Fruit fly (Drosophila melanogaster) whole organism, embryonic: ENCODE results near the gene CG31960.

Experiments used
- B-H2 ChIP-seq: fragments of 200-800 bp; sonication (Bioruptor generic); optimal IDR thresholded peaks from 2 replicates; lab custom pipeline; 2018; ENCODE audit warnings: missing biosample characterization, mild to moderate bottlenecking, missing genetic modification characterization
- CG10274 ChIP-seq: fragments of 200-800 bp; sonication (Bioruptor generic); optimal IDR thresholded peaks from 3 replicates; lab custom pipeline; 2017; ENCODE audit warnings: missing biosample characterization, mild to moderate bottlenecking, missing genetic modification characterization
- CG10959 ChIP-seq: fragments of 200-800 bp; sonication (Bioruptor generic); IDR thresholded peaks from 2 replicates; pipeline ENCODE4 v1.3.6; 2022; ENCODE audit warnings: missing biosample characterization, missing genetic modification characterization
- CG11398 ChIP-seq: fragments of 200-800 bp; sonication (Bioruptor generic); optimal IDR thresholded peaks from 2 replicates; lab custom pipeline; 2016; ENCODE audit warnings: missing biosample characterization, missing genetic modification characterization
- CG13287 ChIP-seq: fragments of 200-800 bp; sonication (Bioruptor generic); IDR thresholded peaks from 2 replicates; pipeline ENCODE4 v1.3.6; 2022; ENCODE audit warnings: missing biosample characterization, missing genetic modification characterization; ENCODE audit not compliant: partially characterized antibody
- CG13624 ChIP-seq: fragments of 200-800 bp; sonication (Bioruptor generic); optimal IDR thresholded peaks from 2 replicates; lab custom pipeline; 2016; ENCODE audit warnings: missing biosample characterization, missing genetic modification characterization
- CG14965 ChIP-seq: fragments of 200-800 bp; sonication (Bioruptor generic); optimal IDR thresholded peaks from 2 replicates; lab custom pipeline; 2016; ENCODE audit warnings: missing biosample characterization, missing genetic modification characterization, borderline replicate concordance
- CG15073 ChIP-seq: fragments of 200-800 bp; sonication (Bioruptor generic); optimal IDR thresholded peaks from 2 replicates; lab custom pipeline; 2016; ENCODE audit warnings: missing biosample characterization, missing genetic modification characterization
- CG17802 ChIP-seq: fragments of 200-800 bp; sonication (Bioruptor generic); optimal IDR thresholded peaks from 2 replicates; lab custom pipeline; 2018; ENCODE audit warnings: missing biosample characterization, mild to moderate bottlenecking, missing genetic modification characterization, moderate library complexity
- CG2875 ChIP-seq: fragments of 200-800 bp; sonication (Bioruptor generic); optimal IDR thresholded peaks from 2 replicates; lab custom pipeline; 2017; ENCODE audit warnings: missing biosample characterization, mild to moderate bottlenecking, missing genetic modification characterization, missing genetic modification reagents
- CG31441 ChIP-seq: fragments of 200-800 bp; sonication (Bioruptor generic); IDR thresholded peaks from 2 replicates; pipeline ENCODE4 v1.3.6; 2022; ENCODE audit warnings: missing biosample characterization, missing genetic modification characterization
- CG33213 ChIP-seq: fragments of 200-800 bp; sonication (Bioruptor generic); optimal IDR thresholded peaks from 3 replicates; lab custom pipeline; 2016; ENCODE audit warnings: missing biosample characterization, missing genetic modification characterization
- CG3726 ChIP-seq: fragments of 200-800 bp; sonication (Bioruptor generic); IDR thresholded peaks from 3 replicates; pipeline ENCODE4, ENCODE4 v1.3.6; 2022; ENCODE audit warnings: missing biosample characterization, missing genetic modification characterization
- CG3847 ChIP-seq: fragments of 200-800 bp; sonication (Bioruptor generic); IDR thresholded peaks from 2 replicates; pipeline ENCODE4 v1.3.6; 2022; ENCODE audit warnings: missing biosample characterization, missing genetic modification characterization
- CG4282 ChIP-seq: fragments of 200-800 bp; sonication (Bioruptor generic); optimal IDR thresholded peaks from 2 replicates; lab custom pipeline; 2016; ENCODE audit warnings: missing biosample characterization, missing genetic modification characterization
- CG4820 ChIP-seq: fragments of 200-800 bp; sonication (Bioruptor generic); optimal IDR thresholded peaks from 3 replicates; lab custom pipeline; 2016; ENCODE audit warnings: missing biosample characterization, missing genetic modification characterization
- CG7987 ChIP-seq: fragments of 200-800 bp; sonication (Bioruptor generic); optimal IDR thresholded peaks from 2 replicates; lab custom pipeline; 2018; ENCODE audit warnings: missing biosample characterization, mild to moderate bottlenecking, missing genetic modification characterization, moderate library complexity
- CG8944 ChIP-seq: fragments of 200-800 bp; sonication (Bioruptor generic); optimal IDR thresholded peaks from 3 replicates; lab custom pipeline; 2016; ENCODE audit warnings: missing biosample characterization, missing genetic modification characterization
- CG9797 ChIP-seq: fragments of 200-800 bp; sonication (Bioruptor generic); optimal IDR thresholded peaks from 3 replicates; lab custom pipeline; 2018; ENCODE audit warnings: missing biosample characterization, mild to moderate bottlenecking, missing genetic modification characterization
- Dbx ChIP-seq: fragments of 200-800 bp; sonication (Bioruptor generic); IDR thresholded peaks from 3 replicates; pipeline ENCODE4 v1.3.6; 2022; ENCODE audit warnings: missing biosample characterization, missing genetic modification characterization
- Dfd ChIP-seq, 2 experiments: fragments of >200 bp; optimal IDR thresholded peaks; 2 replicates each; lab custom pipeline; 2017; ENCODE audit warnings: missing biosample characterization in 2 of 2, missing genetic modification characterization in 2 of 2
- Doc3 ChIP-seq: fragments of 200-800 bp; sonication (Bioruptor generic); IDR thresholded peaks from 3 replicates; pipeline ENCODE4 v1.3.6; 2022; ENCODE audit warnings: missing biosample characterization, missing genetic modification characterization; ENCODE audit not compliant: partially characterized antibody
- Dp ChIP-seq: fragments of 200-800 bp; sonication (Bioruptor generic); optimal IDR thresholded peaks from 2 replicates; lab custom pipeline; 2018; ENCODE audit warnings: missing biosample characterization, mild to moderate bottlenecking, missing genetic modification characterization, moderate library complexity
- E2f1 ChIP-seq: fragments of 200-800 bp; sonication (Bioruptor generic); IDR thresholded peaks from 2 replicates; pipeline ENCODE4 v1.3.6; 2022; ENCODE audit warnings: missing biosample characterization, missing genetic modification characterization
- Fer3 ChIP-seq: fragments of 200-800 bp; sonication (Bioruptor generic); optimal IDR thresholded peaks from 2 replicates; lab custom pipeline; 2018; ENCODE audit warnings: missing biosample characterization, mild to moderate bottlenecking, missing genetic modification characterization, moderate library complexity
- Hand ChIP-seq: fragments of 200-800 bp; sonication (Bioruptor generic); optimal IDR thresholded peaks from 2 replicates; lab custom pipeline; 2017; ENCODE audit warnings: mild to moderate bottlenecking, missing biosample characterization, missing genetic modification reagents, missing genetic modification characterization
- Hsf ChIP-seq: fragments of 200-800 bp; sonication (Bioruptor generic); optimal IDR thresholded peaks from 3 replicates; lab custom pipeline; 2016; ENCODE audit warnings: missing biosample characterization, missing genetic modification characterization
- Jarid2 ChIP-seq: fragments of 200-800 bp; sonication (Bioruptor generic); optimal IDR thresholded peaks from 3 replicates; lab custom pipeline; 2017; ENCODE audit warnings: mild to moderate bottlenecking, missing biosample characterization, missing genetic modification reagents, missing genetic modification characterization
- Med ChIP-seq: fragments of 200-800 bp; sonication (Bioruptor generic); peaks from one replicate; lab custom pipeline; 2016; ENCODE audit warnings: missing biosample characterization, missing genetic modification characterization, mild to moderate bottlenecking, inconsistent platforms, moderate library complexity
- Opbp ChIP-seq: fragments of 200-800 bp; sonication (Bioruptor generic); IDR thresholded peaks from 3 replicates; pipeline ENCODE4 v1.3.6; 2022; ENCODE audit warnings: missing biosample characterization, missing genetic modification characterization; ENCODE audit not compliant: partially characterized antibody
- Rfx ChIP-seq: fragments of 200-800 bp; sonication (Bioruptor generic); IDR thresholded peaks from 2 replicates; pipeline ENCODE4 v1.3.6; 2022; ENCODE audit warnings: missing biosample characterization, missing genetic modification characterization
- Sry-β ChIP-seq: fragments of 200-800 bp; sonication (Bioruptor generic); optimal IDR thresholded peaks from 2 replicates; lab custom pipeline; 2018; ENCODE audit warnings: missing biosample characterization, mild to moderate bottlenecking, missing genetic modification characterization, moderate library complexity
- Taf1 ChIP-seq: fragments of 200-800 bp; sonication (Bioruptor generic); IDR thresholded peaks from 2 replicates; pipeline ENCODE4 v1.3.6; 2022; ENCODE audit warnings: missing biosample characterization, missing genetic modification characterization
- Trl ChIP-seq, 3 experiments: fragments of >200 bp in 2 of 3; fragments of 200-800 bp in 1 of 3; sonication (Bioruptor generic) in 1 of 3; optimal IDR thresholded peaks; 2 replicates in 1 of 3; 3 replicates in 2 of 3; lab custom pipeline; 2016 to 2017; ENCODE audit warnings: missing biosample characterization in 1 of 3, missing genetic modification characterization in 1 of 3
- ara ChIP-seq: fragments of 200-800 bp; sonication (Bioruptor generic); IDR thresholded peaks from 2 replicates; pipeline ENCODE4 v1.3.6; 2022; ENCODE audit warnings: missing biosample characterization, missing genetic modification characterization
- az2 ChIP-seq: fragments of 200-800 bp; sonication (Bioruptor generic); optimal IDR thresholded peaks from 3 replicates; lab custom pipeline; 2016; ENCODE audit warnings: missing biosample characterization, missing genetic modification characterization
- bsh ChIP-seq, 2 experiments: fragments of 200-800 bp; sonication (Bioruptor generic); optimal IDR thresholded peaks; 2 replicates each; lab custom pipeline; 2017 to 2018; ENCODE audit warnings: mild to moderate bottlenecking in 2 of 2, missing biosample characterization in 2 of 2, missing genetic modification characterization in 2 of 2, moderate library complexity in 1 of 2
- ftz-f1 ChIP-seq: fragments of 200-800 bp; sonication (Bioruptor generic); optimal IDR thresholded peaks from 2 replicates; lab custom pipeline; 2016; ENCODE audit warnings: missing biosample characterization, missing genetic modification characterization
- h ChIP-seq: fragments of >200 bp; optimal IDR thresholded peaks from 2 replicates; lab custom pipeline; 2017
- hth ChIP-seq: fragments of >200 bp; optimal IDR thresholded peaks from 2 replicates; lab custom pipeline; 2017; ENCODE audit warnings: inconsistent platforms
- lbe ChIP-seq: fragments of 200-800 bp; sonication (Bioruptor generic); optimal IDR thresholded peaks from 2 replicates; lab custom pipeline; 2016; ENCODE audit warnings: missing biosample characterization, mild to moderate bottlenecking, missing genetic modification characterization
- odd ChIP-seq: fragments of 200-800 bp; sonication (Bioruptor generic); optimal IDR thresholded peaks from 2 replicates; lab custom pipeline; 2017; ENCODE audit warnings: missing biosample characterization, mild to moderate bottlenecking, missing genetic modification characterization
- pnt ChIP-seq: fragments of 200-800 bp; sonication (Bioruptor generic); optimal IDR thresholded peaks from 3 replicates; lab custom pipeline; 2016; ENCODE audit warnings: missing biosample characterization, missing genetic modification characterization
- pros ChIP-seq: fragments of 200-800 bp; sonication (Bioruptor generic); optimal IDR thresholded peaks from 3 replicates; lab custom pipeline; 2019; ENCODE audit warnings: missing biosample characterization, mild to moderate bottlenecking, missing genetic modification characterization, moderate library complexity
- psq ChIP-seq: fragments of 200-800 bp; sonication (Bioruptor generic); optimal IDR thresholded peaks from 2 replicates; lab custom pipeline; 2017; ENCODE audit warnings: missing biosample characterization, missing genetic modification characterization
- row ChIP-seq: fragments of 200-800 bp; sonication (Bioruptor generic); IDR thresholded peaks from 3 replicates; pipeline ENCODE4 v1.3.6; 2022; ENCODE audit warnings: missing biosample characterization, missing genetic modification characterization
- schlank ChIP-seq: fragments of 200-800 bp; sonication (Bioruptor generic); optimal IDR thresholded peaks from 2 replicates; lab custom pipeline; 2018; ENCODE audit warnings: missing biosample characterization, mild to moderate bottlenecking, missing genetic modification characterization
- slou ChIP-seq: fragments of 200-800 bp; sonication (Bioruptor generic); optimal IDR thresholded peaks from 3 replicates; lab custom pipeline; 2016; ENCODE audit warnings: missing biosample characterization, missing genetic modification characterization
- sr ChIP-seq: fragments of 200-800 bp; sonication (Bioruptor generic); IDR thresholded peaks from 3 replicates; pipeline ENCODE4 v1.3.6; 2022; ENCODE audit warnings: missing biosample characterization, missing genetic modification characterization
- stc ChIP-seq: fragments of 200-800 bp; sonication (Bioruptor generic); IDR thresholded peaks from 2 replicates; pipeline ENCODE4 v1.3.6; 2022; ENCODE audit warnings: missing biosample characterization, missing genetic modification characterization

Gene CG31960

DNA sequence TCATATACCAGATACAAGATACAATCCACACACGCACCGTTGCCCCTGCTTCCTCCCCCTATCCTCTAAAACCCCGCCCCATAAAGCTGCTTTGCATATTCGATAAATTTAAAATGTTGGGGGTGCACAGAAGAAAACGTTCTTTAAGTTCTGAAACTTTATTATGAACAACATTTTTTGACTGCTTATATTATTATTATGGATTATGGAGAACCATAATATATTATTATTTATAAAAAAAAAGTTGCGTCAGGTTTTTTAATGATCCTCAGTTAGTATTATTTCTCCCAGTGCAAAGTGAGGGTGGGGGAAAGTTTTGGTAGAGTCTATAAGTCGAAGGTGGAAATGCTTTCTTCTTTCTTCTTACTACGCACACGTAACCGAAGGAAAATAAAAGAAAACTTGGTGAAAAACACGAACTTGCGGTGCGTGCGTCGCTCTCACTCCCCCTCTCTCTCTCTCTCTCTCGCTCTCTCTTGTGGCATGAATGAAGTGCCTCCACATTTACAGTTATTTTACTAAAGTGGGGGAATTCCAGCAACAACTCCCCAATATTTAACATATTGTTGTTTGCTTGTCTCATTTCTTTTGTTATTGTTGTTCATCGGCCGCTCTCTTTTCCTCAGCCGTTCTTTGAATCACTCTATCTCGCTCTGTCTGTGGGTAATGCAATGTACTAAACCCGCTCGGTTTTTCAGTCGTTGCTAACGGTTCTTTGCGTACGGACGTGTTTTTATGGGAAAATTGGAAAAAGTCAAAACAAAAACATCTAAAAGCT, 4.7 kb downstream of the CG31960 start (continued):
- TF ChIP-seq Hand: no peak
- peak; percentile 59 for TF ChIP-seq Fer3
- TF ChIP-seq CG33213 (GFP tag; lab: Kevin White, UChicago): no peak
- TF ChIP-seq CG7987 (GFP tag; lab: Kevin White, UChicago): peak; percentile 7
- no peak for TF ChIP-seq CG13624 (GFP tag; lab: Kevin White, UChicago)
- TF ChIP-seq Hsf (GFP tag; lab: Kevin White, UChicago): peak; percentile 10
- no peak for TF ChIP-seq CG8944 (GFP tag; lab: Kevin White, UChicago)
- TF ChIP-seq stc (GFP tag; lab: Robert Waterston, UW): peak; percentile 76
- peak; percentile 24 for TF ChIP-seq odd (GFP tag; lab: Kevin White, UChicago)
- TF ChIP-seq ara: peak; percentile 89
- TF ChIP-seq ftz-f1: no peak
- TF ChIP-seq schlank (tag; lab: Kevin White, UChicago): no peak
- TF ChIP-seq CG4282 (GFP tag; lab: Kevin White, UChicago): no peak
- peak; percentile 42; the same call in 1 of the 2 replicates for TF ChIP-seq CG10959 (GFP tag; lab: Robert Waterston, UW)
- peak; percentile 62 for TF ChIP-seq Rfx (GFP tag; lab: Robert Waterston, UW)
- TF ChIP-seq CG3847 (GFP tag; lab: Robert Waterston, UW): peak; percentile 30; the same call in 1 of the 2 replicates
- TF ChIP-seq pros (GFP tag; lab: Kevin White, UChicago): peak; percentile 98
- TF ChIP-seq CG11398 (GFP tag; lab: Kevin White, UChicago): no peak
- no peak for TF ChIP-seq hth (lab: Kevin White, UChicago)
- TF ChIP-seq B-H2 (GFP tag; lab: Kevin White, UChicago): no peak
- peak; percentile 46 for TF ChIP-seq CG15073
- no peak for TF ChIP-seq slou (GFP tag; lab: Kevin White, UChicago)
- no peak for TF ChIP-seq sr (GFP tag; lab: Robert Waterston, UW)
- TF ChIP-seq CG2875 (GFP tag; lab: Kevin White, UChicago): peak; percentile 88
- TF ChIP-seq Dfd (GFP tag; optimal IDR thresholded peaks at IDR 0.05; lab: Kevin White, UChicago): no peak
- peak; percentile 80 for TF ChIP-seq E2f1 (GFP tag; lab: Robert Waterston, UW)
- TF ChIP-seq CG3726 (GFP tag; lab: Robert Waterston, UW): 0 out of 3 replicates have a peak, but pooled peaks have one; percentile 52
- TF ChIP-seq Opbp: no peak
- TF ChIP-seq CG10274: no peak
- TF ChIP-seq lbe (GFP tag; lab: Kevin White, UChicago): no peak
- TF ChIP-seq pnt (GFP tag; lab: Kevin White, UChicago): no peak
- TF ChIP-seq Dp (GFP tag; lab: Kevin White, UChicago): no peak
- TF ChIP-seq az2 (GFP tag; lab: Kevin White, UChicago): peak; percentile 86
- TF ChIP-seq Trl (optimal IDR thresholded peaks at IDR 0.05; lab: Kevin White, UChicago): peak; percentile 49 to 76
- TF ChIP-seq Trl (GFP tag; optimal IDR thresholded peaks at IDR 0.05; lab: Kevin White, UChicago): peak; percentile 8
- TF ChIP-seq CG4820 (GFP tag; lab: Kevin White, UChicago): peak; percentile 69
- TF ChIP-seq CG14965 (GFP tag; lab: Kevin White, UChicago): no peak
- no peak for TF ChIP-seq Doc3 (GFP tag; lab: Robert Waterston, UW)
- TF ChIP-seq row (GFP tag; lab: Robert Waterston, UW): peak; percentile 84
- no peak for TF ChIP-seq CG13287
- peak; percentile 47 for TF ChIP-seq Jarid2 (GFP tag; lab: Kevin White, UChicago)
- no peak for TF ChIP-seq Taf1
- peak; percentile 59 for TF ChIP-seq CG17802
- no peak for TF ChIP-seq CG9797 (GFP tag; lab: Kevin White, UChicago)
- TF ChIP-seq bsh (GFP tag; optimal IDR thresholded peaks at IDR 0.05; lab: Kevin White, UChicago): peak in 1 of 2 experiments; percentile 94
- no peak for TF ChIP-seq h
- peak; percentile 91 for TF ChIP-seq CG31441
- no peak for TF ChIP-seq psq
- TF ChIP-seq Dbx (GFP tag; lab: Robert Waterston, UW): no peak
- peak; percentile 43 for TF ChIP-seq Sry-β (GFP tag; lab: Kevin White, UChicago)
- peak; percentile 49 for TF ChIP-seq Med (GFP tag; lab: Kevin White, UChicago)
